Fruit fly (Drosophila melanogaster) whole organism, pupa: Measurements from ENCODE around the gene RpL8.

Experiments used
- CG10348 ChIP-seq: fragments of 200-800 bp; sonication (Bioruptor generic); IDR thresholded peaks from 2 replicates; pipeline ENCODE4 v1.3.6; 2022; ENCODE audit warnings: missing biosample characterization, missing genetic modification characterization
- CG12605 ChIP-seq: fragments of 200-800 bp; sonication (Bioruptor generic); IDR thresholded peaks from 2 replicates; pipeline ENCODE4 v1.3.6; 2022; ENCODE audit warnings: missing biosample characterization, missing genetic modification characterization
- CG13204 ChIP-seq: fragments of 200-800 bp; sonication (Bioruptor generic); optimal IDR thresholded peaks from 2 replicates; lab custom pipeline; 2018; ENCODE audit warnings: missing biosample characterization, mild to moderate bottlenecking, missing genetic modification characterization, moderate library complexity
- CG14655 ChIP-seq: fragments of 200-800 bp; sonication (Bioruptor generic); optimal IDR thresholded peaks from 3 replicates; lab custom pipeline; 2017; ENCODE audit warnings: mild to moderate bottlenecking, missing biosample characterization, missing genetic modification reagents, missing genetic modification characterization
- CG15710 ChIP-seq: fragments of 200-800 bp; sonication (Bioruptor generic); optimal IDR thresholded peaks from 2 replicates; lab custom pipeline; 2018; ENCODE audit warnings: missing biosample characterization, mild to moderate bottlenecking, missing genetic modification characterization, moderate library complexity
- CG17806 ChIP-seq: fragments of 200-800 bp; sonication (Bioruptor generic); optimal IDR thresholded peaks from 2 replicates; lab custom pipeline; 2018; ENCODE audit warnings: missing biosample characterization, mild to moderate bottlenecking, missing genetic modification characterization, moderate library complexity
- CG32121 ChIP-seq: fragments of 200-800 bp; sonication (Bioruptor generic); IDR thresholded peaks from 2 replicates; pipeline ENCODE4 v1.3.6; 2022; ENCODE audit warnings: missing biosample characterization, missing genetic modification characterization
- CG34367 ChIP-seq: fragments of 200-800 bp; sonication (Bioruptor generic); optimal IDR thresholded peaks from 2 replicates; lab custom pipeline; 2018; ENCODE audit warnings: missing biosample characterization, mild to moderate bottlenecking, missing genetic modification characterization
- CG4496 ChIP-seq: fragments of 200-800 bp; sonication (Bioruptor generic); IDR thresholded peaks from 3 replicates; pipeline ENCODE4 v1.3.6; 2022; ENCODE audit warnings: missing biosample characterization, missing genetic modification characterization
- CG8159 ChIP-seq: fragments of 200-800 bp; sonication (Bioruptor generic); optimal IDR thresholded peaks from 3 replicates; lab custom pipeline; 2018; ENCODE audit warnings: missing biosample characterization, mild to moderate bottlenecking, missing genetic modification characterization, moderate library complexity
- CG8301 ChIP-seq: fragments of 200-800 bp; sonication (Bioruptor generic); optimal IDR thresholded peaks from 2 replicates; lab custom pipeline; 2018; ENCODE audit warnings: missing biosample characterization, mild to moderate bottlenecking, missing genetic modification characterization
- CG9948 ChIP-seq: fragments of 200-800 bp; sonication (Bioruptor generic); optimal IDR thresholded peaks from 2 replicates; lab custom pipeline; 2018; ENCODE audit warnings: missing biosample characterization, mild to moderate bottlenecking, missing genetic modification characterization, moderate library complexity
- D1 ChIP-seq: fragments of 200-800 bp; sonication (Bioruptor generic); optimal IDR thresholded peaks from 2 replicates; lab custom pipeline; 2018; ENCODE audit warnings: missing biosample characterization, mild to moderate bottlenecking, missing genetic modification characterization, moderate library complexity
- EcR ChIP-seq: fragments of 200-800 bp; sonication (Bioruptor generic); optimal IDR thresholded peaks from 3 replicates; lab custom pipeline; 2019; ENCODE audit warnings: missing biosample characterization, missing genetic modification characterization, mild to moderate bottlenecking, moderate library complexity, missing genetic modification reagents
- Ets98B ChIP-seq: fragments of 200-800 bp; sonication (Bioruptor generic); IDR thresholded peaks from 2 replicates; pipeline ENCODE4 v1.3.6; 2022; ENCODE audit warnings: missing biosample characterization, missing genetic modification characterization
- Pif1A ChIP-seq: fragments of 200-800 bp; sonication (Bioruptor generic); optimal IDR thresholded peaks from 3 replicates; lab custom pipeline; 2016; ENCODE audit warnings: missing biosample characterization, missing genetic modification characterization
- Pif1B ChIP-seq: fragments of 200-800 bp; sonication (Bioruptor generic); optimal IDR thresholded peaks from 3 replicates; lab custom pipeline; 2016; ENCODE audit warnings: missing biosample characterization, missing genetic modification characterization
- Snoo ChIP-seq: fragments of 200-800 bp; sonication (Bioruptor generic); optimal IDR thresholded peaks from 3 replicates; lab custom pipeline; 2017; ENCODE audit warnings: missing biosample characterization, mild to moderate bottlenecking, missing genetic modification characterization, inconsistent platforms
- fd96Ca ChIP-seq: fragments of 200-800 bp; sonication (Bioruptor generic); IDR thresholded peaks from 3 replicates; pipeline ENCODE4 v1.3.6; 2022; ENCODE audit warnings: missing biosample characterization, missing genetic modification characterization
- gl ChIP-seq: fragments of 200-800 bp; sonication (Bioruptor generic); optimal IDR thresholded peaks from 2 replicates; lab custom pipeline; 2018; ENCODE audit warnings: missing biosample characterization, mild to moderate bottlenecking, missing genetic modification characterization
- rn ChIP-seq: fragments of 200-800 bp; sonication (Bioruptor generic); IDR thresholded peaks from 2 replicates; pipeline ENCODE4 v1.3.6; 2022; ENCODE audit warnings: missing biosample characterization, missing genetic modification characterization

RpL8 gene

dm6 chr3L:2545913-2546312 lies 41.3 kb upstream of the RpL8 start:
- TF ChIP-seq CG15710 (tag; lab: Kevin White, UChicago) (no peak), CG13204 (GFP tag; lab: Kevin White, UChicago) (no peak), CG4496 (GFP tag; lab: Robert Waterston, UW) (no peak), CG10348 (GFP tag; lab: Robert Waterston, UW) (no peak), CG14655 (GFP tag; lab: Kevin White, UChicago) (no peak), Pif1A (no peak), D1 (no peak), Snoo (tag; lab: Kevin White, UChicago) (no peak), gl (no peak), fd96Ca (GFP tag; lab: Robert Waterston, UW) (no peak), CG32121 (GFP tag; lab: Robert Waterston, UW) (no peak), CG8301 (tag; lab: Kevin White, UChicago) (no peak), CG9948 (tag; lab: Kevin White, UChicago) (no peak), rn (no peak), CG12605 (GFP tag; lab: Robert Waterston, UW) (no peak), Ets98B (GFP tag; lab: Robert Waterston, UW) (no peak), EcR (GFP tag; lab: Kevin White, UChicago) (no peak)

- TF ChIP-seq rn (no peak), Pif1A (peak; percentile 64), CG17806 (peak; percentile 75), CG12605 (GFP tag; lab: Robert Waterston, UW) (no peak), CG34367 (tag; lab: Kevin White, UChicago) (no peak), CG13204 (GFP tag; lab: Kevin White, UChicago) (no peak), CG32121 (GFP tag; lab: Robert Waterston, UW) (no peak; the same call in 1 of the 2 replicates), CG8159 (tag; lab: Kevin White, UChicago) (peak; percentile 78), CG14655 (GFP tag; lab: Kevin White, UChicago) (peak; percentile 65), CG8301 (tag; lab: Kevin White, UChicago) (peak; percentile 52), CG15710 (tag; lab: Kevin White, UChicago) (peak; percentile 46), gl (peak; percentile 56), CG10348 (GFP tag; lab: Robert Waterston, UW) (no peak), Ets98B (GFP tag; lab: Robert Waterston, UW) (no peak), Pif1B (GFP tag; lab: Kevin White, UChicago) (peak; percentile 67), D1 (no peak), EcR (GFP tag; lab: Kevin White, UChicago) (no peak), Snoo (tag; lab: Kevin White, UChicago) (peak; percentile 1), CG4496 (GFP tag; lab: Robert Waterston, UW) (no peak), CG9948 (tag; lab: Kevin White, UChicago) (peak; percentile 58)
Measured at dm6 chr3L:2548932-2549331, 38.3 kb upstream of the RpL8 start.

- TF ChIP-seq gl, result no peak
- TF ChIP-seq rn, result no peak
- TF ChIP-seq CG4496 (GFP tag; lab: Robert Waterston, UW), result no peak
- TF ChIP-seq CG13204 (GFP tag; lab: Kevin White, UChicago), result no peak
- TF ChIP-seq D1, result no peak
- TF ChIP-seq CG9948 (tag; lab: Kevin White, UChicago), result no peak
- no peak for TF ChIP-seq CG8159 (tag; lab: Kevin White, UChicago)
- no peak for TF ChIP-seq CG17806
- no peak for TF ChIP-seq CG32121 (GFP tag; lab: Robert Waterston, UW)
- TF ChIP-seq CG10348 (GFP tag; lab: Robert Waterston, UW), result no peak
- TF ChIP-seq CG8301 (tag; lab: Kevin White, UChicago), result no peak
- no peak for TF ChIP-seq CG14655 (GFP tag; lab: Kevin White, UChicago)
- TF ChIP-seq fd96Ca (GFP tag; lab: Robert Waterston, UW), result no peak
- TF ChIP-seq CG12605 (GFP tag; lab: Robert Waterston, UW), result no peak
Measured at dm6 chr3L:2551137-2551676, 36.0 kb upstream of the RpL8 start.

- peak; percentile 89 for TF ChIP-seq D1
- peak; percentile 91 for TF ChIP-seq gl
- TF ChIP-seq CG4496 (GFP tag; lab: Robert Waterston, UW), result peak; percentile 89
- TF ChIP-seq rn, result peak; percentile 74
- TF ChIP-seq CG34367 (tag; lab: Kevin White, UChicago), result peak; percentile 91
- TF ChIP-seq EcR (GFP tag; lab: Kevin White, UChicago), result peak; percentile 71
- peak; percentile 97 for TF ChIP-seq CG8159 (tag; lab: Kevin White, UChicago)
- peak; percentile 94 for TF ChIP-seq Pif1B (GFP tag; lab: Kevin White, UChicago)
- peak; percentile 83 for TF ChIP-seq CG8301 (tag; lab: Kevin White, UChicago)
- TF ChIP-seq fd96Ca (GFP tag; lab: Robert Waterston, UW), result peak; percentile 63; the same call in 2 of the 3 replicates
- TF ChIP-seq CG13204 (GFP tag; lab: Kevin White, UChicago), result peak; percentile 78
- TF ChIP-seq CG15710 (tag; lab: Kevin White, UChicago), result peak; percentile 99
- peak; percentile 97 for TF ChIP-seq CG17806
- peak; percentile 85 for TF ChIP-seq CG14655 (GFP tag; lab: Kevin White, UChicago)
- TF ChIP-seq CG10348 (GFP tag; lab: Robert Waterston, UW), result no peak
- peak; percentile 91 for TF ChIP-seq Snoo (tag; lab: Kevin White, UChicago)
- TF ChIP-seq CG9948 (tag; lab: Kevin White, UChicago), result peak; percentile 92
- peak; percentile 75 for TF ChIP-seq CG12605 (GFP tag; lab: Robert Waterston, UW)
- peak; percentile 77 for TF ChIP-seq Ets98B (GFP tag; lab: Robert Waterston, UW)
- TF ChIP-seq CG32121 (GFP tag; lab: Robert Waterston, UW), result peak; percentile 43; the same call in 1 of the 2 replicates
- peak; percentile 96 for TF ChIP-seq Pif1A
- TF ChIP-seq, all 21 proteins: peak for 20
Measured at dm6 chr3L:2552116-2552843, 35.0 kb upstream of the RpL8 start.
